Worm (Caenorhabditis elegans) whole organism, L4 larva: ENCODE results near the gene C18A11.3.

Experiments used
- F26F4.8 ChIP-seq: fragments of 200-800 bp; sonication (Bioruptor generic); conservative IDR thresholded peaks from 2 replicates; pipeline ENCODE4 v1.3.6; 2022; ENCODE audit warnings: missing genetic modification characterization, missing compliant biosample characterization
- T20F7.1 ChIP-seq: fragments of 200-800 bp; sonication (Bioruptor generic); optimal IDR thresholded peaks from 2 replicates; lab custom pipeline; 2018; ENCODE audit warnings: mild to moderate bottlenecking, missing genetic modification characterization, missing compliant biosample characterization
- T26A8.4 ChIP-seq: fragments of 200-800 bp; sonication (Bioruptor generic); IDR thresholded peaks from 2 replicates; pipeline ENCODE4 v1.3.6; 2022; ENCODE audit warnings: missing genetic modification characterization, missing compliant biosample characterization
- Y75B8A.6 ChIP-seq: fragments of 200-800 bp; sonication (Bioruptor generic); IDR thresholded peaks from 2 replicates; pipeline ENCODE4 v1.3.6; 2022; ENCODE audit warnings: missing genetic modification reagents, missing genetic modification characterization, missing compliant biosample characterization
- ZK337.2 ChIP-seq: fragments of 200-800 bp; sonication (Bioruptor generic); IDR thresholded peaks from 2 replicates; pipeline ENCODE4 v1.3.6; 2022; ENCODE audit warnings: missing genetic modification reagents, missing genetic modification characterization, missing compliant biosample characterization
- aha-1 ChIP-seq: fragments of 150-350 bp; peaks from one replicate; lab custom pipeline; 2014; ENCODE audit warnings: missing biosample characterization, missing genetic modification characterization
- attf-4 ChIP-seq: sonication (generic microtip); optimal IDR thresholded peaks from 3 replicates; lab custom pipeline; 2017; ENCODE audit warnings: missing biosample characterization, missing genetic modification characterization
- ceh-20 ChIP-seq: fragments of 200-800 bp; sonication (Bioruptor generic); IDR thresholded peaks from 2 replicates; pipeline ENCODE4 v1.3.6; 2022; ENCODE audit warnings: missing genetic modification reagents, missing genetic modification characterization, missing compliant biosample characterization
- ceh-28 ChIP-seq: fragments of 150-350 bp; optimal IDR thresholded peaks from 2 replicates; lab custom pipeline; 2014; ENCODE audit warnings: missing biosample characterization, missing genetic modification reagents, missing genetic modification characterization
- ceh-32 ChIP-seq: sonication (generic microtip); optimal IDR thresholded peaks from 2 replicates; lab custom pipeline; 2016; ENCODE audit warnings: mild to moderate bottlenecking, missing genetic modification characterization, missing compliant biosample characterization; ENCODE audit not compliant: poor library complexity
- ceh-82 ChIP-seq: sonication (generic microtip); optimal IDR thresholded peaks from 2 replicates; lab custom pipeline; 2017; ENCODE audit warnings: missing biosample characterization, missing genetic modification characterization
- daf-16 ChIP-seq, 3 experiments: sonication (generic microtip); optimal IDR thresholded peaks; 2 replicates each; lab custom pipeline; 2016 to 2017; ENCODE audit warnings: missing genetic modification characterization in 3 of 3, missing genetic modification reagents in 3 of 3, mild to moderate bottlenecking in 2 of 3, missing compliant biosample characterization in 2 of 3, missing biosample characterization in 1 of 3, moderate library complexity in 1 of 3
- daf-19 ChIP-seq: fragments of 200-800 bp; sonication (Bioruptor generic); conservative IDR thresholded peaks from 2 replicates; pipeline ENCODE4 v1.3.6; 2022; ENCODE audit warnings: missing genetic modification characterization, missing compliant biosample characterization
- daf-8 ChIP-seq: fragments of 200-800 bp; sonication (Bioruptor generic); IDR thresholded peaks from 2 replicates; pipeline ENCODE4 v1.3.6; 2022; ENCODE audit warnings: missing genetic modification characterization, missing compliant biosample characterization
- dmd-6 ChIP-seq: fragments of 200-800 bp; sonication (Bioruptor generic); IDR thresholded peaks from 2 replicates; pipeline ENCODE4 v1.3.6; 2022; ENCODE audit warnings: missing genetic modification reagents, missing genetic modification characterization, missing compliant biosample characterization
- dpl-1 ChIP-seq: fragments of 150-350 bp; optimal IDR thresholded peaks from 2 replicates; lab custom pipeline; 2014; ENCODE audit warnings: missing biosample characterization, missing genetic modification reagents, missing genetic modification characterization
- duxl-1 ChIP-seq: sonication (generic microtip); optimal IDR thresholded peaks from 2 replicates; lab custom pipeline; 2016; ENCODE audit warnings: mild to moderate bottlenecking, missing genetic modification characterization, moderate library complexity, missing compliant biosample characterization; ENCODE audit not compliant: poor library complexity
- dve-1 ChIP-seq: sonication (generic microtip); optimal IDR thresholded peaks from 2 replicates; lab custom pipeline; 2017; ENCODE audit warnings: antibody characterized with exemption, mild to moderate bottlenecking, missing genetic modification characterization, missing compliant biosample characterization; ENCODE audit not compliant: insufficient read depth
- egl-43 ChIP-seq: fragments of 200-800 bp; sonication (Bioruptor generic); IDR thresholded peaks from 2 replicates; pipeline ENCODE4 v1.3.6; 2022; ENCODE audit warnings: missing genetic modification reagents, missing genetic modification characterization, missing compliant biosample characterization
- gei-8 ChIP-seq: fragments of 200-800 bp; sonication (Bioruptor generic); optimal IDR thresholded peaks from 2 replicates; lab custom pipeline; 2018; ENCODE audit warnings: mild to moderate bottlenecking, missing genetic modification characterization, missing compliant biosample characterization
- hif-1 ChIP-seq, 2 experiments: sonication (generic microtip); optimal IDR thresholded peaks; 2 replicates each; lab custom pipeline; 2016 to 2017; ENCODE audit warnings: missing compliant biosample characterization in 2 of 2, missing genetic modification characterization in 2 of 2, missing genetic modification reagents in 2 of 2, missing genotype in 2 of 2, mild to moderate bottlenecking in 1 of 2
- hlh-11 ChIP-seq: fragments of 200-800 bp; sonication (Bioruptor generic); optimal IDR thresholded peaks from 2 replicates; lab custom pipeline; 2018; ENCODE audit warnings: mild to moderate bottlenecking, missing genetic modification characterization, missing compliant biosample characterization
- lin-38 ChIP-seq: fragments of 200-800 bp; sonication (Bioruptor generic); IDR thresholded peaks from 2 replicates; pipeline ENCODE4 v1.3.6; 2022; ENCODE audit warnings: missing genetic modification reagents, missing genetic modification characterization, missing compliant biosample characterization
- lin-39 ChIP-seq: fragments of 150-350 bp; optimal IDR thresholded peaks from 2 replicates; lab custom pipeline; 2014; ENCODE audit warnings: missing biosample characterization, missing genetic modification reagents, missing genetic modification characterization
- lsy-2 ChIP-seq, 2 experiments: fragments of 150-350 bp in 1 of 2; sonication (generic microtip) in 1 of 2; optimal IDR thresholded peaks; 2 replicates each; lab custom pipeline; 2014 to 2017; ENCODE audit warnings: missing biosample characterization in 2 of 2, missing genetic modification characterization in 2 of 2
- mep-1 ChIP-seq: fragments of 150-350 bp; sonication (generic microtip); optimal IDR thresholded peaks from 3 replicates; lab custom pipeline; 2014; ENCODE audit warnings: missing biosample characterization, missing genetic modification characterization
- mxl-3 ChIP-seq: fragments of 200-800 bp; sonication (Bioruptor generic); optimal IDR thresholded peaks from 2 replicates; lab custom pipeline; 2018; ENCODE audit warnings: mild to moderate bottlenecking, missing genetic modification characterization, missing compliant biosample characterization
- nhr-10 ChIP-seq: fragments of 150-350 bp; optimal IDR thresholded peaks from 2 replicates; lab custom pipeline; 2014; ENCODE audit warnings: missing biosample characterization, missing genetic modification characterization
- nhr-11 ChIP-seq: fragments of 150-350 bp; optimal IDR thresholded peaks from 2 replicates; lab custom pipeline; 2014; ENCODE audit warnings: missing biosample characterization, missing genetic modification characterization
- nhr-28 ChIP-seq: fragments of 150-350 bp; optimal IDR thresholded peaks from 2 replicates; lab custom pipeline; 2014; ENCODE audit warnings: missing biosample characterization, missing genetic modification characterization
- nhr-42 ChIP-seq: fragments of 200-800 bp; sonication (Bioruptor generic); IDR thresholded peaks from 2 replicates; pipeline ENCODE4 v1.3.6; 2022; ENCODE audit warnings: missing genetic modification characterization, missing compliant biosample characterization
- nhr-48 ChIP-seq: sonication (generic microtip); optimal IDR thresholded peaks from 2 replicates; lab custom pipeline; 2016; ENCODE audit warnings: mild to moderate bottlenecking, missing genetic modification characterization, missing compliant biosample characterization
- sdz-12 ChIP-seq: fragments of 200-800 bp; sonication (Bioruptor generic); optimal IDR thresholded peaks from 2 replicates; lab custom pipeline; 2018; ENCODE audit warnings: mild to moderate bottlenecking, missing genetic modification characterization, missing compliant biosample characterization
- unc-62 ChIP-seq, 3 experiments: fragments of 150-350 bp in 1 of 3; sonication (generic microtip); optimal IDR thresholded peaks in 2 of 3; peaks in 1 of 3; 1 replicate in 1 of 3; 2 replicates in 2 of 3; lab custom pipeline; 2014 to 2017; ENCODE audit warnings: missing biosample characterization in 3 of 3, missing genetic modification characterization in 3 of 3, missing genetic modification reagents in 3 of 3, missing genotype in 1 of 3
- vab-7 ChIP-seq: fragments of 200-800 bp; sonication (Bioruptor generic); IDR thresholded peaks from 2 replicates; pipeline ENCODE4 v1.3.6; 2022; ENCODE audit warnings: missing genetic modification reagents, missing genetic modification characterization, missing compliant biosample characterization
- zfp-3 ChIP-seq: fragments of 200-800 bp; sonication (Bioruptor generic); conservative IDR thresholded peaks from 2 replicates; pipeline ENCODE4 v1.3.6; 2022; ENCODE audit warnings: missing genetic modification reagents, missing genetic modification characterization, missing compliant biosample characterization
- zip-2 ChIP-seq: fragments of 150-350 bp; optimal IDR thresholded peaks from 2 replicates; lab custom pipeline; 2014; ENCODE audit warnings: missing biosample characterization, missing genetic modification characterization
- ztf-11 ChIP-seq: fragments of 150-350 bp; optimal IDR thresholded peaks from 2 replicates; lab custom pipeline; 2014; ENCODE audit warnings: missing biosample characterization, missing genetic modification characterization

Gene C18A11.3

DNA sequence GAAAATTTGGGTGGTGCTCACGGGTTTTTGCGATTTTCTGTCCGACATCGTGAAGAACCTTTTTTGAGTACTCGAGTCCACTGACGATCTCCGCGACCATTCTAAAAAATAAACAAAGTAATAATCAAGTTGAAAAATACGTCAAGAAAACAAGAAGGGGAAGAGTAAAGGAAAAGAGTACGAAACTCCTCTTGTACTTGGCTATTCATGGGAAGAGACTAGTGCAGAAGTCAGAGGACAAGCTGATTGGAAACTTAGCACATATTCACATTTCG, 25.5 kb downstream of the C18A11.3 start, which contains the start of gene dao-3:
Gene dao-3 (minus strand): TSS at position 101 of the 275 bp plus-strand sequence.
- no peak for TF ChIP-seq ceh-32 (tag; lab: Kevin White, UChicago)
- TF ChIP-seq duxl-1 (tag; lab: Kevin White, UChicago): no peak
- TF ChIP-seq mxl-3 (GFP tag; lab: Kevin White, UChicago): no peak
- TF ChIP-seq daf-16 (GFP tag; optimal IDR thresholded peaks at IDR 0.05; lab: Kevin White, UChicago): no peak
- no peak for TF ChIP-seq daf-16 (tag; optimal IDR thresholded peaks at IDR 0.05; lab: Kevin White, UChicago)
- TF ChIP-seq nhr-10 (tag; lab: Kevin White, UChicago): no peak
- TF ChIP-seq, all 104 proteins: peak for 0

DNA sequence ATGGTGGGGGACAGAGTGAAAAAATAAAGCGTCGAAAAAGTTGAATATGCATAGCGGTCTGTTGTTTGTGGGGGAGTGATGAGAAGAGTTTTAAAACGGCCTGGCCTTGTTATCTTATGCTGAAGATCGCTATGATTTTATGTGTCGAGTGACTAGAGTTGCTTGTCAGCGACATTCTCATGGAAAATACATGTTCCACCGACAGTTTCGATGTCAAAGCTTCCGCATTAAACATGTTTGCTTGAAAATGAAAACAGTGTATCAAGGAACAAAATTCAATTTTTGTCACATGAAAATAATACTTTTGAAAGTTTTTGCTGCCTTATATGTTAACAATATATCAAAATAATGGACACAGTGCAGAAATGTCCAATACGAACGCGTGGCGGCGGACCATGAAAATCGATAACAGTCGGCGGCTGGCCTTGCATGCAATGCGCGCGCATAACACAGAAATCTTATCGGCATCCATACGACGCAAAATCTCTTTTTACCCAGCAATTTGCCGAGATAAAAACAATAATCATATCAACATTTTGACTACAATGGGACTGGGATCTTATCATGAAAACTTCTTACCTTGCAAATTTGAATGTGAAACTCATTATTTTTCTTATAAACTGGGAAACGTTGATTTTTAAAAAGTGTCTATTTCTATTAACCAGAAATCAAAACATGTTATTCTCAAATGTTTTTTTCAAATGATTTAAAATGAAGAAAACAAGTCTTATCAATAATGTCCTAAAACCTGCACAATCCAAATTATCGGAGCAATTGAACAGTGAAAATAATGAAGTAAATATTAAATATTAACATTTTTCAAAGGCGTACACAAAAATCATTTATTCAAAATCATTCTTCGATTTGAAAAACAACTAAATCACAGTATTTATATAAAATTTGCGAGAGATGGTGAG, 26.1 kb downstream of the C18A11.3 start:
- TF ChIP-seq lsy-2 (tag; optimal IDR thresholded peaks at IDR 0.05; lab: Kevin White, UChicago): peak in 1 of 2 experiments; percentile 19
- TF ChIP-seq Y75B8A.6 (GFP tag; lab: Robert Waterston, UW): no peak
- no peak for TF ChIP-seq ceh-82 (tag; lab: Kevin White, UChicago)
- no peak for TF ChIP-seq daf-19
- TF ChIP-seq unc-62 (GFP tag; optimal IDR thresholded peaks at IDR 0.05 in 1 of 2; lab: Kevin White, UChicago): peak in 1 of 2 experiments; percentile 54
- no peak for TF ChIP-seq unc-62 (tag; optimal IDR thresholded peaks at IDR 0.05; lab: Kevin White, UChicago)
- TF ChIP-seq gei-8 (GFP tag; lab: Kevin White, UChicago): no peak
- no peak for TF ChIP-seq zip-2 (tag; lab: Kevin White, UChicago)
- peak; percentile 36; the same call in 1 of the 2 replicates for TF ChIP-seq lin-38 (GFP tag; lab: Robert Waterston, UW)
- TF ChIP-seq ceh-28 (tag; lab: Kevin White, UChicago): peak; percentile 18
- TF ChIP-seq ztf-11 (tag; lab: Kevin White, UChicago): no peak
- TF ChIP-seq nhr-28 (tag; lab: Kevin White, UChicago): peak; percentile 16
- no peak for TF ChIP-seq attf-4 (tag; lab: Kevin White, UChicago)
- peak; percentile 2 for TF ChIP-seq T20F7.1 (GFP tag; lab: Kevin White, UChicago)
- peak; percentile 22; the same call in 1 of the 2 replicates for TF ChIP-seq dmd-6 (GFP tag; lab: Robert Waterston, UW)
- TF ChIP-seq sdz-12 (GFP tag; lab: Kevin White, UChicago): no peak
- peak; percentile 47; the same call in 1 of the 2 replicates for TF ChIP-seq T26A8.4
- TF ChIP-seq nhr-42 (GFP tag; lab: Robert Waterston, UW): no peak
- TF ChIP-seq hif-1 (tag; optimal IDR thresholded peaks at IDR 0.05; lab: Kevin White, UChicago): no peak
- TF ChIP-seq lin-39 (tag; lab: Kevin White, UChicago): no peak
- no peak for TF ChIP-seq ZK337.2 (GFP tag; lab: Robert Waterston, UW)
- no peak for TF ChIP-seq daf-16 (GFP tag; optimal IDR thresholded peaks at IDR 0.05; lab: Kevin White, UChicago)
- peak; percentile 87 for TF ChIP-seq daf-16 (tag; optimal IDR thresholded peaks at IDR 0.05; lab: Kevin White, UChicago)
- TF ChIP-seq dpl-1 (GFP tag; lab: Kevin White, UChicago): no peak
- no peak for TF ChIP-seq daf-8 (GFP tag; lab: Robert Waterston, UW)
- TF ChIP-seq ceh-20 (GFP tag; lab: Robert Waterston, UW): 0 out of 2 replicates have a peak, but pooled peaks have one; percentile 27
- TF ChIP-seq egl-43: no peak
- TF ChIP-seq F26F4.8 (GFP tag; lab: Robert Waterston, UW): no peak
- TF ChIP-seq mep-1 (tag; lab: Kevin White, UChicago): peak; percentile 45
- no peak for TF ChIP-seq nhr-48 (tag; lab: Kevin White, UChicago)
- TF ChIP-seq aha-1: peak; percentile 87
- no peak for TF ChIP-seq vab-7 (GFP tag; lab: Robert Waterston, UW)
- TF ChIP-seq nhr-11 (tag; lab: Kevin White, UChicago): no peak
- TF ChIP-seq hlh-11 (tag; lab: Kevin White, UChicago): peak; percentile 15
- TF ChIP-seq zfp-3 (GFP tag; lab: Robert Waterston, UW): peak; percentile 89; the same call in 1 of the 2 replicates
- peak; percentile 21 for TF ChIP-seq dve-1 (tag; lab: Kevin White, UChicago)
